Fruit fly (Drosophila melanogaster) whole organism, embryonic: ENCODE measurements around the gene CG13634.

ENCODE experiments used
- Atf-2 ChIP-seq: fragments of 200-800 bp; sonication (Bioruptor generic); optimal IDR thresholded peaks from 2 replicates; lab custom pipeline; 2016; ENCODE audit warnings: missing biosample characterization, missing genetic modification characterization
- CG12299 ChIP-seq: fragments of 200-800 bp; sonication (Bioruptor generic); optimal IDR thresholded peaks from 2 replicates; lab custom pipeline; 2018; ENCODE audit warnings: missing biosample characterization, mild to moderate bottlenecking, missing genetic modification characterization
- CG13424 ChIP-seq: fragments of 200-800 bp; sonication (Bioruptor generic); optimal IDR thresholded peaks from 2 replicates; lab custom pipeline; 2019; ENCODE audit warnings: missing biosample characterization, mild to moderate bottlenecking, missing genetic modification characterization, moderate library complexity
- CG15073 ChIP-seq: fragments of 200-800 bp; sonication (Bioruptor generic); optimal IDR thresholded peaks from 2 replicates; lab custom pipeline; 2016; ENCODE audit warnings: missing biosample characterization, missing genetic modification characterization
- CG1647 ChIP-seq: fragments of 200-800 bp; sonication (Bioruptor generic); optimal IDR thresholded peaks from 3 replicates; lab custom pipeline; 2016; ENCODE audit warnings: missing biosample characterization, missing genetic modification characterization
- CG17612 ChIP-seq: fragments of 200-800 bp; sonication (Bioruptor generic); IDR thresholded peaks from 2 replicates; pipeline ENCODE4 v1.3.6; 2022; ENCODE audit warnings: missing biosample characterization, missing genetic modification characterization
- CG2116 ChIP-seq: fragments of 200-800 bp; sonication (Bioruptor generic); optimal IDR thresholded peaks from 3 replicates; lab custom pipeline; 2018; ENCODE audit warnings: missing biosample characterization, mild to moderate bottlenecking, missing genetic modification characterization
- CG32532 ChIP-seq: fragments of 200-800 bp; sonication (Bioruptor generic); IDR thresholded peaks from 2 replicates; pipeline ENCODE4 v1.3.6; 2022; ENCODE audit warnings: missing biosample characterization, missing genetic modification characterization
- CG34422 ChIP-seq: fragments of 200-800 bp; sonication (Bioruptor generic); IDR thresholded peaks from 3 replicates; pipeline ENCODE4 v1.3.6; 2022; ENCODE audit warnings: missing biosample characterization, missing genetic modification characterization
- CG43689 ChIP-seq: fragments of 200-800 bp; sonication (Bioruptor generic); IDR thresholded peaks from 2 replicates; pipeline ENCODE4 v1.3.6; 2022; ENCODE audit warnings: missing biosample characterization, missing genetic modification characterization
- CG4424 ChIP-seq: fragments of 200-800 bp; sonication (Bioruptor generic); optimal IDR thresholded peaks from 3 replicates; lab custom pipeline; 2016; ENCODE audit warnings: missing biosample characterization, missing genetic modification characterization
- CG6254 ChIP-seq: fragments of 200-800 bp; sonication (Bioruptor generic); optimal IDR thresholded peaks from 3 replicates; lab custom pipeline; 2017; ENCODE audit warnings: mild to moderate bottlenecking, missing biosample characterization, missing genetic modification reagents, missing genetic modification characterization
- CG7271 ChIP-seq: fragments of 200-800 bp; sonication (Bioruptor generic); optimal IDR thresholded peaks from 2 replicates; lab custom pipeline; 2018; ENCODE audit warnings: missing biosample characterization, mild to moderate bottlenecking, missing genetic modification characterization, moderate library complexity
- CG7357 ChIP-seq: fragments of 200-800 bp; sonication (Bioruptor generic); IDR thresholded peaks from 3 replicates; pipeline ENCODE4 v1.3.6; 2022; ENCODE audit warnings: missing biosample characterization, missing genetic modification characterization
- CG8290 ChIP-seq, 3 experiments: fragments of 200-800 bp; sonication (Bioruptor generic); optimal IDR thresholded peaks; 2 replicates each; lab custom pipeline; 2016 to 2019; ENCODE audit warnings: missing biosample characterization in 3 of 3, missing genetic modification characterization in 3 of 3, mild to moderate bottlenecking in 2 of 3, moderate library complexity in 1 of 3
- CG9215 ChIP-seq: fragments of 200-800 bp; sonication (Bioruptor generic); IDR thresholded peaks from 2 replicates; pipeline ENCODE4 v1.3.6; 2022; ENCODE audit warnings: missing biosample characterization, missing genetic modification characterization
- Doc2 ChIP-seq: fragments of 200-800 bp; sonication (Bioruptor generic); IDR thresholded peaks from 2 replicates; pipeline ENCODE4 v1.3.6; 2022; ENCODE audit warnings: missing biosample characterization, missing genetic modification characterization
- Elba2 ChIP-seq: fragments of 200-800 bp; sonication (Bioruptor generic); optimal IDR thresholded peaks from 3 replicates; lab custom pipeline; 2016; ENCODE audit warnings: missing biosample characterization, missing genetic modification characterization
- Fer3 ChIP-seq: fragments of 200-800 bp; sonication (Bioruptor generic); optimal IDR thresholded peaks from 2 replicates; lab custom pipeline; 2018; ENCODE audit warnings: missing biosample characterization, mild to moderate bottlenecking, missing genetic modification characterization, moderate library complexity
- Hr3 ChIP-seq: fragments of 200-800 bp; sonication (Bioruptor generic); optimal IDR thresholded peaks from 3 replicates; lab custom pipeline; 2016; ENCODE audit warnings: missing biosample characterization, missing genetic modification characterization
- Meics ChIP-seq: fragments of 200-800 bp; sonication (Bioruptor generic); optimal IDR thresholded peaks from 2 replicates; lab custom pipeline; 2017; ENCODE audit warnings: missing biosample characterization, mild to moderate bottlenecking, missing genetic modification characterization
- NC2α ChIP-seq: fragments of 200-800 bp; sonication (Bioruptor generic); optimal IDR thresholded peaks from 2 replicates; lab custom pipeline; 2016; ENCODE audit warnings: missing biosample characterization, missing genetic modification characterization
- Oaz ChIP-seq: fragments of 200-800 bp; sonication (Bioruptor generic); IDR thresholded peaks from 2 replicates; pipeline ENCODE4 v1.3.6; 2022; ENCODE audit warnings: missing biosample characterization, missing genetic modification characterization
- Ravus ChIP-seq: fragments of 200-800 bp; sonication (Bioruptor generic); IDR thresholded peaks from 2 replicates; pipeline ENCODE4 v1.3.6; 2022; ENCODE audit warnings: missing biosample characterization, missing genetic modification characterization
- Rx ChIP-seq: fragments of 200-800 bp; sonication (Bioruptor generic); IDR thresholded peaks from 2 replicates; pipeline ENCODE4 v1.3.6; 2022; ENCODE audit warnings: missing biosample characterization, missing genetic modification characterization
- Scr ChIP-seq: fragments of 200-800 bp; sonication (Bioruptor generic); IDR thresholded peaks from 2 replicates; pipeline ENCODE4 v1.3.6; 2022; ENCODE audit warnings: missing biosample characterization, missing genetic modification characterization; ENCODE audit not compliant: partially characterized antibody
- Sry-β ChIP-seq: fragments of 200-800 bp; sonication (Bioruptor generic); optimal IDR thresholded peaks from 2 replicates; lab custom pipeline; 2018; ENCODE audit warnings: missing biosample characterization, mild to moderate bottlenecking, missing genetic modification characterization, moderate library complexity
- caup ChIP-seq: fragments of 200-800 bp; sonication (Bioruptor generic); optimal IDR thresholded peaks from 3 replicates; lab custom pipeline; 2017; ENCODE audit warnings: missing biosample characterization, mild to moderate bottlenecking, missing genetic modification characterization, moderate library complexity; ENCODE audit not compliant: severe bottlenecking
- crc ChIP-seq: fragments of 200-800 bp; sonication (Bioruptor generic); optimal IDR thresholded peaks from 2 replicates; lab custom pipeline; 2016; ENCODE audit warnings: missing biosample characterization, missing genetic modification characterization
- dati ChIP-seq: fragments of 200-800 bp; sonication (Bioruptor generic); IDR thresholded peaks from 2 replicates; pipeline ENCODE4 v1.3.6; 2022; ENCODE audit warnings: missing biosample characterization, missing genetic modification characterization
- ems ChIP-seq: fragments of 200-800 bp; sonication (Bioruptor generic); optimal IDR thresholded peaks from 3 replicates; lab custom pipeline; 2016; ENCODE audit warnings: missing biosample characterization, missing genetic modification characterization
- exex ChIP-seq: fragments of 200-800 bp; sonication (Bioruptor generic); optimal IDR thresholded peaks from 4 replicates; lab custom pipeline; 2018; ENCODE audit warnings: missing biosample characterization, mild to moderate bottlenecking, missing genetic modification characterization, moderate library complexity
- fd64A ChIP-seq: fragments of 200-800 bp; sonication (Bioruptor generic); optimal IDR thresholded peaks from 3 replicates; lab custom pipeline; 2018; ENCODE audit warnings: missing biosample characterization, mild to moderate bottlenecking, missing genetic modification characterization
- grn ChIP-seq: fragments of 200-800 bp; sonication (Bioruptor generic); optimal IDR thresholded peaks from 3 replicates; lab custom pipeline; 2017; ENCODE audit warnings: missing biosample characterization, missing genetic modification characterization
- inv ChIP-seq: fragments of 200-800 bp; sonication (Bioruptor generic); IDR thresholded peaks from 2 replicates; pipeline ENCODE4 v1.3.6; 2022; ENCODE audit warnings: missing biosample characterization, missing genetic modification characterization; ENCODE audit not compliant: partially characterized antibody
- lab ChIP-seq: fragments of 200-800 bp; sonication (Bioruptor generic); optimal IDR thresholded peaks from 3 replicates; lab custom pipeline; 2017; ENCODE audit warnings: missing biosample characterization, missing genetic modification characterization, mild to moderate bottlenecking, moderate library complexity, missing genetic modification reagents
- oc ChIP-seq: fragments of 200-800 bp; sonication (Bioruptor generic); optimal IDR thresholded peaks from 2 replicates; lab custom pipeline; 2018; ENCODE audit warnings: missing biosample characterization, mild to moderate bottlenecking, missing genetic modification characterization, moderate library complexity
- pho ChIP-seq: fragments of 200-800 bp; sonication (Bioruptor generic); optimal IDR thresholded peaks from 2 replicates; lab custom pipeline; 2016; ENCODE audit warnings: missing biosample characterization, missing genetic modification characterization
- sd ChIP-seq: fragments of 200-800 bp; sonication (Bioruptor generic); optimal IDR thresholded peaks from 3 replicates; lab custom pipeline; 2018; ENCODE audit warnings: missing biosample characterization, mild to moderate bottlenecking, missing genetic modification characterization, moderate library complexity
- seq ChIP-seq: fragments of 200-800 bp; sonication (Bioruptor generic); IDR thresholded peaks from 2 replicates; pipeline ENCODE4 v1.3.6; 2022; ENCODE audit warnings: missing biosample characterization, missing genetic modification characterization
- sqz ChIP-seq: fragments of 200-800 bp; sonication (Bioruptor generic); optimal IDR thresholded peaks from 3 replicates; lab custom pipeline; 2018; ENCODE audit warnings: missing biosample characterization, mild to moderate bottlenecking, missing genetic modification characterization
- tgo ChIP-seq: fragments of 200-800 bp; sonication (Bioruptor generic); IDR thresholded peaks from 3 replicates; pipeline ENCODE4 v1.3.6; 2022; ENCODE audit warnings: missing biosample characterization, missing genetic modification characterization
- wor ChIP-seq: fragments of 200-800 bp; sonication (Bioruptor generic); IDR thresholded peaks from 2 replicates; pipeline ENCODE4 v1.3.6; 2022; ENCODE audit warnings: missing biosample characterization, missing genetic modification characterization
- zen2 ChIP-seq: fragments of 200-800 bp; sonication (Bioruptor generic); IDR thresholded peaks from 3 replicates; pipeline ENCODE4 v1.3.6; 2022; ENCODE audit warnings: missing biosample characterization, missing genetic modification characterization; ENCODE audit not compliant: partially characterized antibody

The CG13634 gene

DNA sequence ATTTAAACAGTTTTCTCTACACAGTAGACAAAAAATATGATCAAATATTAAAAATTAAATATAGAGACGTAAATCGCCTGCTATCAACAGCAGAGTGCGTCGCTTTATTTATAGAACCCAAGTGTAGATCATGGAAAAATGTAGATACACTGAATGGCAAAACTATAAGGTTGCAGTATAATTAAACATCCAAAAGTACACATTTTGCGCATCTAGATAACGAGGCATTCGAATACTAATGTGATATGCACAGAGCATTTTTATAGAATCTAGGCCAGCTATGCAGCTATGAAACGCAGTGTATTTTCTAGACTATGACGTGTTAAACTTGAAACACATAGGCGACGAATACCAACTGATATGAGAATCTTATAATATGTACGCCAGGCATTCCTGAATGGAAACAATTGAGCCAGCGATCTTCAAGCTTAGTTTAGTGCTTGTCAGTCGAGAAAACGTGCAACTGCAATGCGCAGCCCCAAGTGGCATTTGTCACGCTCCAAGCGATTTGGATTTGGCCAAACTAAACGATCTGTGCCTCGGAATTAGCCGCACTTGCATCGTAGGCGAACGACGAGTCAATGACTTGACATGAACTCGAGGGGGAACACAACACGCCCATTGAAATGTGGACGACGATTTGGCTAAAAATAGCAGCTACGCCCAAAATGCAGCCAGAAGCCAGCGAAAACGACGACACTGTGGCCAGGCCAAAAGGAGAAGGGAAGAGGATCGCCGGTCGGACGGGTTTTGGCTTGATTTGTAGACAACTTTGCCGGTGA lies 21.1 kb upstream of the CG13634 start (continued):
- TF ChIP-seq CG12299 (tag; lab: Kevin White, UChicago), result peak; percentile 73
- TF ChIP-seq CG8290 (GFP tag; optimal IDR thresholded peaks at IDR 0.05; lab: Kevin White, UChicago), result peak; percentile 8
- TF ChIP-seq CG8290 (tag; optimal IDR thresholded peaks at IDR 0.05; lab: Kevin White, UChicago), result peak in 1 of 2 experiments; percentile 98
- peak; percentile 79 for TF ChIP-seq Rx (GFP tag; lab: Robert Waterston, UW)
- TF ChIP-seq Oaz (GFP tag; lab: Robert Waterston, UW), result peak; percentile 83
- peak; percentile 81 for TF ChIP-seq CG43689
- peak; percentile 17 for TF ChIP-seq CG15073 (GFP tag; lab: Kevin White, UChicago)
- TF ChIP-seq exex (tag; lab: Kevin White, UChicago), result peak; percentile 62
- TF ChIP-seq ems, result peak; percentile 93
- TF ChIP-seq CG2116 (GFP tag; lab: Kevin White, UChicago), result peak; percentile 38
- TF ChIP-seq CG13424 (tag; lab: Kevin White, UChicago), result peak; percentile 90
- peak; percentile 89 for TF ChIP-seq Meics (GFP tag; lab: Kevin White, UChicago)
- peak; percentile 91 for TF ChIP-seq CG34422 (GFP tag; lab: Robert Waterston, UW)
- TF ChIP-seq CG17612, result peak; percentile 68; the same call in 1 of the 2 replicates
- peak; percentile 25 for TF ChIP-seq NC2α (GFP tag; lab: Kevin White, UChicago)
- peak; percentile 90 for TF ChIP-seq Fer3 (tag; lab: Kevin White, UChicago)
- TF ChIP-seq wor (GFP tag; lab: Robert Waterston, UW), result peak; percentile 74
- TF ChIP-seq CG6254 (GFP tag; lab: Kevin White, UChicago), result no peak
- no peak for TF ChIP-seq Scr
- peak; percentile 83 for TF ChIP-seq tgo (GFP tag; lab: Robert Waterston, UW)
- TF ChIP-seq oc, result peak; percentile 89
- peak; percentile 90 for TF ChIP-seq caup (GFP tag; lab: Kevin White, UChicago)
- peak; percentile 83 for TF ChIP-seq CG4424 (GFP tag; lab: Kevin White, UChicago)
- TF ChIP-seq CG9215 (GFP tag; lab: Robert Waterston, UW), result peak; percentile 78
- TF ChIP-seq CG7271 (tag; lab: Kevin White, UChicago), result no peak
- TF ChIP-seq pho (GFP tag; lab: Kevin White, UChicago), result peak; percentile 76
- TF ChIP-seq Sry-β (GFP tag; lab: Kevin White, UChicago), result no peak
- TF ChIP-seq Atf-2 (GFP tag; lab: Kevin White, UChicago), result peak; percentile 63
- peak; percentile 65 for TF ChIP-seq dati (GFP tag; lab: Robert Waterston, UW)
- TF ChIP-seq CG7357 (GFP tag; lab: Robert Waterston, UW), result peak; percentile 79
- peak; percentile 77 for TF ChIP-seq Doc2 (GFP tag; lab: Robert Waterston, UW)
- TF ChIP-seq CG1647 (GFP tag; lab: Kevin White, UChicago), result peak; percentile 89
- TF ChIP-seq crc (GFP tag; lab: Kevin White, UChicago), result peak; percentile 62
- TF ChIP-seq CG32532 (GFP tag; lab: Robert Waterston, UW), result peak; percentile 95
- peak; percentile 95 for TF ChIP-seq lab (GFP tag; lab: Kevin White, UChicago)
- peak; percentile 92 for TF ChIP-seq seq (GFP tag; lab: Robert Waterston, UW)
- TF ChIP-seq zen2 (GFP tag; lab: Robert Waterston, UW), result no peak
- TF ChIP-seq sd (tag; lab: Kevin White, UChicago), result peak; percentile 84
- no peak for TF ChIP-seq inv
- TF ChIP-seq grn (GFP tag; lab: Kevin White, UChicago), result peak; percentile 10
- TF ChIP-seq Hr3 (GFP tag; lab: Kevin White, UChicago), result peak; percentile 87
- peak; percentile 43 for TF ChIP-seq sqz (GFP tag; lab: Kevin White, UChicago)
- no peak for TF ChIP-seq Elba2 (GFP tag; lab: Kevin White, UChicago)
- peak; percentile 69 for TF ChIP-seq fd64A (GFP tag; lab: Kevin White, UChicago)
- peak; percentile 65 for TF ChIP-seq Ravus
